Worm (Caenorhabditis elegans) whole organism, L1 larva: ENCODE data around the gene gop-3.
A peak's percentile ranks its signal among the peaks of the same experiment; 100 is the strongest.

ENCODE experiments used
- C04F5.9 ChIP-seq: sonication (generic microtip); optimal IDR thresholded peaks from 2 replicates; lab custom pipeline; 2016; ENCODE audit warnings: missing genetic modification characterization, missing compliant biosample characterization
- C34B4.2 ChIP-seq: sonication (generic microtip); optimal IDR thresholded peaks from 2 replicates; lab custom pipeline; 2017; ENCODE audit warnings: mild to moderate bottlenecking, missing genetic modification characterization, missing compliant biosample characterization
- F16B12.6 ChIP-seq: fragments of 150-350 bp; optimal IDR thresholded peaks from 2 replicates; lab custom pipeline; 2014; ENCODE audit warnings: missing biosample characterization, missing genetic modification characterization
- aly-2 ChIP-seq: fragments of 150-350 bp; optimal IDR thresholded peaks from 2 replicates; lab custom pipeline; 2014; ENCODE audit warnings: missing biosample characterization, missing genetic modification characterization
- blmp-1 ChIP-seq: fragments of 150-350 bp; optimal IDR thresholded peaks from 2 replicates; lab custom pipeline; 2014; ENCODE audit warnings: missing biosample characterization, missing genetic modification characterization
- ceh-8 ChIP-seq: fragments of 200-800 bp; sonication (Bioruptor generic); optimal IDR thresholded peaks from 2 replicates; lab custom pipeline; 2018; ENCODE audit warnings: mild to moderate bottlenecking, missing genetic modification characterization, moderate library complexity, missing compliant biosample characterization
- ceh-82 ChIP-seq, 3 experiments: fragments of 150-350 bp in 1 of 3; sonication (generic microtip) in 2 of 3; optimal IDR thresholded peaks; 2 replicates each; lab custom pipeline; 2014 to 2017; ENCODE audit warnings: missing biosample characterization in 3 of 3, missing genetic modification characterization in 3 of 3
- ceh-88 ChIP-seq: fragments of 200-800 bp; sonication (Bioruptor generic); IDR thresholded peaks from 2 replicates; pipeline ENCODE4 v1.3.6; 2022; ENCODE audit warnings: missing genetic modification characterization, missing compliant biosample characterization
- dpl-1 ChIP-seq, 3 experiments: fragments of 150-350 bp in 2 of 3; sonication (generic microtip) in 1 of 3; optimal IDR thresholded peaks; 2 replicates each; lab custom pipeline; 2014 to 2017; ENCODE audit warnings: missing biosample characterization in 3 of 3, missing genetic modification characterization in 3 of 3, missing genetic modification reagents in 3 of 3
- dsc-1 ChIP-seq: sonication (generic microtip); optimal IDR thresholded peaks from 2 replicates; lab custom pipeline; 2016; ENCODE audit warnings: mild to moderate bottlenecking, missing genetic modification characterization, missing compliant biosample characterization
- efl-3 ChIP-seq: fragments of 200-800 bp; sonication (Bioruptor generic); optimal IDR thresholded peaks from 2 replicates; lab custom pipeline; 2018; ENCODE audit warnings: mild to moderate bottlenecking, missing genetic modification characterization, missing compliant biosample characterization
- egl-13 ChIP-seq: sonication (generic microtip); optimal IDR thresholded peaks from 2 replicates; lab custom pipeline; 2016; ENCODE audit warnings: missing genotype, missing genetic modification reagents, missing genetic modification characterization, missing compliant biosample characterization
- egl-27 ChIP-seq, 2 experiments: fragments of 150-350 bp in 1 of 2; sonication (generic microtip); optimal IDR thresholded peaks; 3 replicates each; lab custom pipeline; 2017 to 2018; ENCODE audit warnings: missing biosample characterization in 2 of 2, missing genetic modification characterization in 2 of 2, missing genetic modification reagents in 2 of 2
- elt-2 ChIP-seq: sonication (generic microtip); optimal IDR thresholded peaks from 2 replicates; lab custom pipeline; 2016; ENCODE audit warnings: missing genetic modification characterization, mild to moderate bottlenecking, inconsistent platforms, missing compliant biosample characterization, missing genetic modification reagents
- ets-5 ChIP-seq: fragments of 200-800 bp; sonication (Bioruptor generic); IDR thresholded peaks from 2 replicates; pipeline ENCODE4 v1.3.6; 2022; ENCODE audit warnings: missing genetic modification characterization, missing compliant biosample characterization
- fkh-10 ChIP-seq: sonication (generic microtip); optimal IDR thresholded peaks from 2 replicates; lab custom pipeline; 2017; ENCODE audit warnings: missing biosample characterization, missing genetic modification reagents, missing genetic modification characterization
- fkh-4 ChIP-seq: sonication (generic microtip); optimal IDR thresholded peaks from 2 replicates; lab custom pipeline; 2016; ENCODE audit warnings: missing compliant biosample characterization, missing genetic modification characterization, borderline replicate concordance
- fkh-8 ChIP-seq: sonication (generic microtip); optimal IDR thresholded peaks from 2 replicates; lab custom pipeline; 2016; ENCODE audit warnings: mild to moderate bottlenecking, missing genetic modification characterization, missing compliant biosample characterization
- fos-1 ChIP-seq: fragments of 150-350 bp; optimal IDR thresholded peaks from 2 replicates; lab custom pipeline; 2014; ENCODE audit warnings: missing biosample characterization, missing genetic modification characterization
- hlh-4 ChIP-seq: sonication (generic microtip); optimal IDR thresholded peaks from 2 replicates; lab custom pipeline; 2016; ENCODE audit warnings: mild to moderate bottlenecking, missing genetic modification characterization, missing compliant biosample characterization
- isw-1 ChIP-seq: fragments of 200-800 bp; sonication (Bioruptor generic); IDR thresholded peaks from 2 replicates; pipeline ENCODE4 v1.3.6; 2022; ENCODE audit warnings: missing genetic modification characterization, missing compliant biosample characterization
- jun-1 ChIP-seq: fragments of 150-350 bp; optimal IDR thresholded peaks from 2 replicates; lab custom pipeline; 2014; ENCODE audit warnings: missing biosample characterization, missing genetic modification reagents, missing genetic modification characterization
- lin-13 ChIP-seq: fragments of 150-350 bp; optimal IDR thresholded peaks from 2 replicates; lab custom pipeline; 2014; ENCODE audit warnings: missing biosample characterization, missing genetic modification reagents, missing genetic modification characterization
- lin-15B ChIP-seq: fragments of 150-350 bp; sonication (generic microtip); optimal IDR thresholded peaks from 3 replicates; lab custom pipeline; 2014; ENCODE audit warnings: missing biosample characterization, missing genetic modification characterization
- lin-35 ChIP-seq, 2 experiments: fragments of 150-350 bp; optimal IDR thresholded peaks; 2 replicates each; lab custom pipeline; 2014; ENCODE audit warnings: missing biosample characterization in 2 of 2, missing genetic modification characterization in 2 of 2, missing genetic modification reagents in 2 of 2
- lir-3 ChIP-seq: sonication (generic microtip); optimal IDR thresholded peaks from 2 replicates; lab custom pipeline; 2016; ENCODE audit warnings: mild to moderate bottlenecking, missing genetic modification characterization, moderate library complexity, missing compliant biosample characterization; ENCODE audit not compliant: poor library complexity
- lsy-2 ChIP-seq, 2 experiments: fragments of 150-350 bp; optimal IDR thresholded peaks; 2 replicates each; lab custom pipeline; 2014; ENCODE audit warnings: missing biosample characterization in 2 of 2, missing genetic modification characterization in 2 of 2
- mab-9 ChIP-seq: fragments of 200-800 bp; sonication (Bioruptor generic); IDR thresholded peaks from 2 replicates; pipeline ENCODE4 v1.3.6; 2022; ENCODE audit warnings: missing genetic modification reagents, missing genetic modification characterization, missing compliant biosample characterization
- nhr-19 ChIP-seq: fragments of 200-800 bp; sonication (Bioruptor generic); conservative IDR thresholded peaks from 2 replicates; pipeline ENCODE4 v1.3.6; 2022; ENCODE audit warnings: missing genetic modification characterization, missing compliant biosample characterization
- nhr-20 ChIP-seq: sonication (generic microtip); optimal IDR thresholded peaks from 2 replicates; lab custom pipeline; 2016; ENCODE audit warnings: mild to moderate bottlenecking, missing genetic modification characterization, missing compliant biosample characterization
- nhr-237 ChIP-seq: fragments of 150-350 bp; optimal IDR thresholded peaks from 2 replicates; lab custom pipeline; 2014; ENCODE audit warnings: missing biosample characterization, missing genetic modification characterization
- nhr-71 ChIP-seq: sonication (generic microtip); optimal IDR thresholded peaks from 2 replicates; lab custom pipeline; 2016; ENCODE audit warnings: mild to moderate bottlenecking, missing genetic modification characterization, moderate library complexity, missing compliant biosample characterization
- nhr-84 ChIP-seq: sonication (generic microtip); optimal IDR thresholded peaks from 2 replicates; lab custom pipeline; 2017; ENCODE audit warnings: missing biosample characterization, missing genetic modification characterization
- nhr-85 ChIP-seq: sonication (generic microtip); peaks from one replicate; lab custom pipeline; 2016; ENCODE audit warnings: missing genetic modification characterization, inconsistent platforms, missing compliant biosample characterization
- nhr-90 ChIP-seq: sonication (generic microtip); optimal IDR thresholded peaks from 2 replicates; lab custom pipeline; 2016; ENCODE audit warnings: mild to moderate bottlenecking, missing genetic modification characterization, missing compliant biosample characterization; ENCODE audit not compliant: poor library complexity
- pqm-1 ChIP-seq: sonication (generic microtip); optimal IDR thresholded peaks from 3 replicates; lab custom pipeline; 2017; ENCODE audit warnings: missing biosample characterization, missing genetic modification characterization
- rnt-1 ChIP-seq: sonication (generic microtip); optimal IDR thresholded peaks from 2 replicates; lab custom pipeline; 2016; ENCODE audit warnings: mild to moderate bottlenecking, missing genetic modification characterization, moderate library complexity, missing compliant biosample characterization
- skn-1 ChIP-seq: fragments of 150-350 bp; optimal IDR thresholded peaks from 2 replicates; lab custom pipeline; 2014; ENCODE audit warnings: missing biosample characterization, missing genetic modification characterization
- snpc-4 ChIP-seq: fragments of 150-350 bp; optimal IDR thresholded peaks from 2 replicates; lab custom pipeline; 2014; ENCODE audit warnings: missing biosample characterization, missing genetic modification characterization
- snu-23 ChIP-seq: sonication (generic microtip); optimal IDR thresholded peaks from 2 replicates; lab custom pipeline; 2016; ENCODE audit warnings: missing genetic modification characterization, missing compliant biosample characterization
- sox-4 ChIP-seq: sonication (generic microtip); optimal IDR thresholded peaks from 2 replicates; lab custom pipeline; 2016; ENCODE audit warnings: missing genetic modification characterization, missing compliant biosample characterization
- sptf-1 ChIP-seq: fragments of 150-350 bp; optimal IDR thresholded peaks from 2 replicates; lab custom pipeline; 2014; ENCODE audit warnings: missing biosample characterization, missing genetic modification characterization
- sup-37 ChIP-seq: fragments of 200-800 bp; sonication (Bioruptor generic); optimal IDR thresholded peaks from 2 replicates; lab custom pipeline; 2018; ENCODE audit warnings: mild to moderate bottlenecking, missing genetic modification characterization, missing compliant biosample characterization
- tbx-2 ChIP-seq: sonication (generic microtip); optimal IDR thresholded peaks from 2 replicates; lab custom pipeline; 2016; ENCODE audit warnings: missing genetic modification characterization, missing compliant biosample characterization
- unc-130 ChIP-seq: fragments of 150-350 bp; optimal IDR thresholded peaks from 2 replicates; lab custom pipeline; 2017; ENCODE audit warnings: missing biosample characterization, missing genetic modification characterization, inconsistent platforms
- unc-30 ChIP-seq: sonication (generic microtip); optimal IDR thresholded peaks from 2 replicates; lab custom pipeline; 2017; ENCODE audit warnings: missing biosample characterization, missing genetic modification characterization
- unc-62 ChIP-seq: fragments of 150-350 bp; optimal IDR thresholded peaks from 2 replicates; lab custom pipeline; 2014; ENCODE audit warnings: missing biosample characterization, missing genetic modification reagents, missing genetic modification characterization
- unc-86 ChIP-seq: sonication (generic microtip); optimal IDR thresholded peaks from 2 replicates; lab custom pipeline; 2016; ENCODE audit warnings: missing genetic modification characterization, missing compliant biosample characterization
- unc-98 ChIP-seq: fragments of 200-800 bp; sonication (Bioruptor generic); IDR thresholded peaks from 2 replicates; pipeline ENCODE4 v1.3.6; 2022; ENCODE audit warnings: missing genetic modification characterization, missing compliant biosample characterization
- vab-15 ChIP-seq: sonication (generic microtip); optimal IDR thresholded peaks from 2 replicates; lab custom pipeline; 2017; ENCODE audit warnings: missing genotype, mild to moderate bottlenecking, missing genetic modification characterization, missing compliant biosample characterization
- zag-1 ChIP-seq: fragments of 150-350 bp; optimal IDR thresholded peaks from 2 replicates; lab custom pipeline; 2014; ENCODE audit warnings: missing biosample characterization, missing genetic modification characterization

Gene gop-3

ce11 chrIII:5304044-5304443 lies 43.5 kb downstream of the gop-3 start:
- TF ChIP-seq F16B12.6 (tag; lab: Kevin White, UChicago): no peak

DNA sequence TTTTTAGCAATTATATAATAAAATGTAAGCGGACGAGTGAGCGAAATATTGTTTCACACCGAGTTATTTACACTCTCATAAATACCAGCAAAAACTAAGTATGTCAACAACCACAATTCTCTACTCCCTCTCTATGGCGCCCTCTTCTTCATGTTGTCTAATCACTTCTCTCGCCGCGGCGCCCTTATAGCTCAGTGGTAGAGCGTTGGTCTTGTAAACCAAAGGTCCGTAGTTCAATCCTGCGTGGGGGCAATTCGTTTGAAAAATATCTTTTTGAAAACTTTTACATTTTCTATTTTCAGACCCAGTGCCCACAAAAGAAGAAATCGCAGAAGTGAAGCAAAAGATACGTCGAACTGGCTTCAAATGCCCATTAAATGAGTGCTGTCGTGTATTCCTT lies 45.2 kb downstream of the gop-3 start:
- no peak for TF ChIP-seq snpc-4 (tag; lab: Kevin White, UChicago)
- no peak for TF ChIP-seq unc-98 (GFP tag; lab: Robert Waterston, UW)
- no peak for TF ChIP-seq unc-62 (GFP tag; lab: Kevin White, UChicago)
- TF ChIP-seq unc-30 (tag; lab: Kevin White, UChicago): no peak
- TF ChIP-seq vab-15 (tag; lab: Kevin White, UChicago): no peak
- TF ChIP-seq fkh-8: peak; percentile 39
- TF ChIP-seq unc-86 (tag; lab: Kevin White, UChicago): peak; percentile 39
- no peak for TF ChIP-seq C34B4.2 (tag; lab: Kevin White, UChicago)
- TF ChIP-seq C04F5.9: no peak
- no peak for TF ChIP-seq pqm-1
- no peak for TF ChIP-seq nhr-85 (tag; lab: Kevin White, UChicago)
- TF ChIP-seq fkh-4 (tag; lab: Kevin White, UChicago): no peak
- TF ChIP-seq fos-1 (tag; lab: Kevin White, UChicago): no peak
- peak; percentile 6 for TF ChIP-seq elt-2 (tag; lab: Kevin White, UChicago)
- TF ChIP-seq ceh-82 (tag; optimal IDR thresholded peaks at IDR 0.05; lab: Kevin White, UChicago): peak; percentile 40 to 63 (median 62)
- TF ChIP-seq snu-23: peak; percentile 75
- TF ChIP-seq sptf-1 (tag; lab: Kevin White, UChicago): no peak
- no peak for TF ChIP-seq nhr-20 (tag; lab: Kevin White, UChicago)
- peak; percentile 65 for TF ChIP-seq nhr-19
- peak; percentile 31 for TF ChIP-seq aly-2 (tag; lab: Kevin White, UChicago)
- TF ChIP-seq efl-3 (GFP tag; lab: Kevin White, UChicago): no peak
- TF ChIP-seq jun-1: no peak
- peak; percentile 22 for TF ChIP-seq F16B12.6 (tag; lab: Kevin White, UChicago)
- TF ChIP-seq lin-13 (GFP tag; lab: Kevin White, UChicago): peak; percentile 6
- TF ChIP-seq unc-130 (tag; lab: Kevin White, UChicago): peak; percentile 56
- TF ChIP-seq lin-35 (GFP tag; optimal IDR thresholded peaks at IDR 0.05; lab: Kevin White, UChicago): peak; percentile 67 to 71
- no peak for TF ChIP-seq zag-1
- peak; percentile 72 for TF ChIP-seq rnt-1 (tag; lab: Kevin White, UChicago)
- TF ChIP-seq lsy-2 (tag; optimal IDR thresholded peaks at IDR 0.05; lab: Kevin White, UChicago): peak; percentile 35 to 69
- TF ChIP-seq hlh-4 (tag; lab: Kevin White, UChicago): no peak
- TF ChIP-seq sox-4 (tag; lab: Kevin White, UChicago): peak; percentile 9
- TF ChIP-seq egl-27 (tag; optimal IDR thresholded peaks at IDR 0.05; lab: Kevin White, UChicago): peak in 1 of 2 experiments; percentile 2
- TF ChIP-seq mab-9: 0 out of 2 replicates have a peak, but pooled peaks have one; percentile 44
- TF ChIP-seq lir-3 (tag; lab: Kevin White, UChicago): peak; percentile 61
- TF ChIP-seq dpl-1 (GFP tag; optimal IDR thresholded peaks at IDR 0.05; lab: Kevin White, UChicago): peak in 2 of 3 experiments; percentile 59 to 69
- TF ChIP-seq blmp-1 (tag; lab: Kevin White, UChicago): peak; percentile 24
- peak; percentile 67 for TF ChIP-seq nhr-90
- TF ChIP-seq nhr-237 (tag; lab: Kevin White, UChicago): no peak
- no peak for TF ChIP-seq ceh-8 (GFP tag; lab: Kevin White, UChicago)
- no peak for TF ChIP-seq ceh-88
- TF ChIP-seq ets-5 (GFP tag; lab: Robert Waterston, UW): no peak
- peak; percentile 32 for TF ChIP-seq isw-1 (GFP tag; lab: Robert Waterston, UW)
- TF ChIP-seq sup-37 (GFP tag; lab: Kevin White, UChicago): no peak
- TF ChIP-seq egl-13 (tag; lab: Kevin White, UChicago): peak; percentile 19
- TF ChIP-seq dsc-1 (tag; lab: Kevin White, UChicago): peak; percentile 64
- peak; percentile 56 for TF ChIP-seq tbx-2
- TF ChIP-seq skn-1: peak; percentile 31
- no peak for TF ChIP-seq lin-15B (tag; lab: Kevin White, UChicago)
- no peak for TF ChIP-seq fkh-10 (GFP tag; lab: Kevin White, UChicago)
- TF ChIP-seq nhr-71: no peak
- no peak for TF ChIP-seq nhr-84 (tag; lab: Kevin White, UChicago)
